Worm (Caenorhabditis elegans) whole organism, L3 larva: ENCODE data around the gene ttr-3.

Experiments used
- ceh-16 ChIP-seq: sonication (generic microtip); optimal IDR thresholded peaks from 2 replicates; lab custom pipeline; 2017; ENCODE audit warnings: missing biosample characterization, missing genetic modification characterization
- ceh-82 ChIP-seq: fragments of 150-350 bp; optimal IDR thresholded peaks from 2 replicates; lab custom pipeline; 2014; ENCODE audit warnings: missing biosample characterization, missing genetic modification characterization
- egl-27 ChIP-seq: sonication (generic microtip); optimal IDR thresholded peaks from 4 replicates; lab custom pipeline; 2017; ENCODE audit warnings: missing biosample characterization, missing genetic modification reagents, missing genetic modification characterization
- fkh-10 ChIP-seq: sonication (generic microtip); optimal IDR thresholded peaks from 2 replicates; lab custom pipeline; 2017; ENCODE audit warnings: missing biosample characterization, missing genetic modification reagents, missing genetic modification characterization
- fkh-2 ChIP-seq: fragments of 150-350 bp; optimal IDR thresholded peaks from 2 replicates; lab custom pipeline; 2014; ENCODE audit warnings: missing biosample characterization, missing genetic modification reagents, missing genetic modification characterization
- nfya-1 ChIP-seq: sonication (generic microtip); optimal IDR thresholded peaks from 2 replicates; lab custom pipeline; 2017; ENCODE audit warnings: missing genetic modification characterization, mild to moderate bottlenecking, missing compliant biosample characterization, antibody characterized with exemption, moderate library complexity; ENCODE audit not compliant: insufficient read depth
- nhr-28 ChIP-seq: fragments of 150-350 bp; optimal IDR thresholded peaks from 2 replicates; lab custom pipeline; 2014; ENCODE audit warnings: missing biosample characterization, missing genetic modification characterization
- pqm-1 ChIP-seq: fragments of 150-350 bp; optimal IDR thresholded peaks from 2 replicates; lab custom pipeline; 2017; ENCODE audit warnings: missing biosample characterization, missing genetic modification characterization, inconsistent platforms
- unc-39 ChIP-seq: sonication (generic microtip); optimal IDR thresholded peaks from 4 replicates; lab custom pipeline; 2017; ENCODE audit warnings: missing biosample characterization, missing genetic modification characterization
- ztf-4 ChIP-seq: fragments of 150-350 bp; optimal IDR thresholded peaks from 2 replicates; lab custom pipeline; 2014; ENCODE audit warnings: missing biosample characterization, missing genetic modification characterization

DNA sequence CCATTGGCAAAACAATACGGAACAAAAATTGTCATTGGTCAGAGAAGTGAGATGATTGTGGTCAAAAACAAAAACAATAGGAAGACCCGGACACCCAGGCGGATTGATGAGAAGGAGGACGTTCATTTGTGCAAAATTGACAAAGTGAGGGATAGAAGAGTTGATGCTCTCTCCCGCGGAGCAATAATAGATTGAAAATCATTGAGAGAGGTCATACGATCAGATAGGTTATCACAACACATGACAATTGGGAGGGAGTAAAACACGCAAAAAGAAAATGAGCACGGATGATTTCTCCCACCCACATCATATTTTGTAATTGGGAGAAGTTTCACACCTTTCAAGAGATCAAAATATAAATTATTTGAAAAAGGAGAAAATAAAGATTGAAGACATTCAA, 40.9 kb downstream of the ttr-3 start:
- no peak for TF ChIP-seq pqm-1
- TF ChIP-seq egl-27 (tag; lab: Kevin White, UChicago) = no peak
- no peak for TF ChIP-seq fkh-10
- TF ChIP-seq ceh-82 (tag; lab: Kevin White, UChicago) = no peak
- TF ChIP-seq ztf-4 = no peak
- no peak for TF ChIP-seq fkh-2
- TF ChIP-seq nfya-1 = no peak
- TF ChIP-seq unc-39 (tag; lab: Kevin White, UChicago) = no peak
- no peak for TF ChIP-seq nhr-28 (tag; lab: Kevin White, UChicago)
- TF ChIP-seq ceh-16 (tag; lab: Kevin White, UChicago) = no peak
